Fruit fly (Drosophila melanogaster) whole organism, embryonic: Measurements from ENCODE around the gene CROT.

ENCODE experiments used
- CG3407 ChIP-seq: fragments of 200-800 bp; sonication (Bioruptor generic); optimal IDR thresholded peaks from 2 replicates; lab custom pipeline; 2018; ENCODE audit warnings: missing biosample characterization, mild to moderate bottlenecking, missing genetic modification characterization
- MESR4 ChIP-seq: fragments of 200-800 bp; sonication (Bioruptor generic); optimal IDR thresholded peaks from 2 replicates; lab custom pipeline; 2018; ENCODE audit warnings: missing biosample characterization, mild to moderate bottlenecking, missing genetic modification characterization, moderate library complexity
- Ssrp ChIP-seq: fragments of 200-800 bp; sonication (Bioruptor generic); optimal IDR thresholded peaks from 2 replicates; lab custom pipeline; 2018; ENCODE audit warnings: missing biosample characterization, mild to moderate bottlenecking, missing genetic modification characterization, moderate library complexity

dm6 chr3R:27738287-27738686 lies 31.7 kb upstream of the CROT start:
- no peak for TF ChIP-seq CG3407 (GFP tag; lab: Kevin White, UChicago)
- TF ChIP-seq Ssrp (tag; lab: Kevin White, UChicago): no peak
- TF ChIP-seq MESR4 (GFP tag; lab: Kevin White, UChicago): no peak
